Fruit fly (Drosophila melanogaster): ENCODE data around the gene Acbp1.

Acbp1 gene

DNA sequence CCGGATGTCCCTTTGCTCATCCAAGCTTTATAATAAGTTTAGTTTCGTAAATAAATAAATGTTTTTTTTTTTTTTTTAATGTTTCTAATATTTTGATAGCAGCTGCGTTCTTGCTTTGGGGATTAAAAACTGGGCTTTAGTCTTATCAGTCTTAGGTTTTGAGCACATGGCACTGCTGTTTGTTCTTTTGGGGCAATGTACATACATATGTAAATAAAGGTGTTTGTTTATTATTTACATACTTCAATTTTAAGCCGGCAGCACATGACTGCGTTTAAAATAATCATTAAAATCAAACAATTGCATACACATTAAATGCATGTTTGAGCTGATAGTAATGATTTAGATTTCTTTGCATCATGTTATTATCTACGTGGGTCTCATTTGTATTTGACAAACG, 2.0 kb upstream of the Acbp1 start (continued):
- TF ChIP-seq CG9215 (GFP tag; IDR thresholded peaks at IDR 0.05): no peak
- TF ChIP-seq CG3847 (GFP tag; IDR thresholded peaks at IDR 0.05): no peak
- no peak for TF ChIP-seq CG11085 (GFP tag; IDR thresholded peaks at IDR 0.05)
- TF ChIP-seq CG9876 (GFP tag; optimal IDR thresholded peaks at IDR 0.05): peak; percentile 34
- peak; percentile 81 for TF ChIP-seq Hmr (GFP tag; optimal IDR thresholded peaks at IDR 0.05)
- TF ChIP-seq Atf-2 (GFP tag; optimal IDR thresholded peaks at IDR 0.05): peak; percentile 65
- TF ChIP-seq Poxn (GFP tag; IDR thresholded peaks at IDR 0.05): no peak
- TF ChIP-seq CG31388 (GFP tag; optimal IDR thresholded peaks at IDR 0.05): peak; percentile 7
- 0 out of 2 replicates have a peak, but pooled peaks have one; percentile 7 for TF ChIP-seq peb (GFP tag; IDR thresholded peaks at IDR 0.05)
- peak; percentile 53 for TF ChIP-seq schlank (tag; optimal IDR thresholded peaks at IDR 0.05)
- peak; percentile 92 for TF ChIP-seq CG15696 (tag; optimal IDR thresholded peaks at IDR 0.05)
- TF ChIP-seq HmgD (GFP tag; optimal IDR thresholded peaks at IDR 0.05): no peak
- peak; percentile 90 for TF ChIP-seq CG1233 (GFP tag; optimal IDR thresholded peaks at IDR 0.05)
- TF ChIP-seq CG10366 (GFP tag; IDR thresholded peaks at IDR 0.05): no peak; the same call in 1 of the 2 replicates
- TF ChIP-seq CG9817 (tag; optimal IDR thresholded peaks at IDR 0.05): peak; percentile 34
- no peak for TF ChIP-seq Taf1 (GFP tag; IDR thresholded peaks at IDR 0.05)
- TF ChIP-seq CG17912 (GFP tag; optimal IDR thresholded peaks at IDR 0.05): peak; percentile 87
- peak; percentile 87 for TF ChIP-seq oc (tag; optimal IDR thresholded peaks at IDR 0.05)
- no peak for TF ChIP-seq mam (GFP tag; optimal IDR thresholded peaks at IDR 0.05)
- no peak for TF ChIP-seq NFAT (GFP tag; IDR thresholded peaks at IDR 0.05)
- peak; percentile 87 for TF ChIP-seq CG31441 (GFP tag; IDR thresholded peaks at IDR 0.05)
- peak; percentile 45 for TF ChIP-seq Hsf (GFP tag; optimal IDR thresholded peaks at IDR 0.05)
- TF ChIP-seq Stat92E (GFP tag; optimal IDR thresholded peaks at IDR 0.05): peak in 1 of 3 experiments; percentile 33
- peak; percentile 53 for TF ChIP-seq tin (GFP tag; optimal IDR thresholded peaks at IDR 0.05)
- no peak for TF ChIP-seq Hand (GFP tag; optimal IDR thresholded peaks at IDR 0.05)
- TF ChIP-seq maf-S (GFP tag; optimal IDR thresholded peaks at IDR 0.05): peak; percentile 63
- no peak for TF ChIP-seq hkb (optimal IDR thresholded peaks at IDR 0.05)
- TF ChIP-seq hkb (GFP tag; IDR thresholded peaks at IDR 0.05): peak; percentile 87
- TF ChIP-seq CG10209 (GFP tag; optimal IDR thresholded peaks at IDR 0.05): peak; percentile 89
- TF ChIP-seq MTF-1 (GFP tag; optimal IDR thresholded peaks at IDR 0.05; ENCODE audit: borderline replicate concordance): peak; percentile 95
- TF ChIP-seq CG5180 (GFP tag; optimal IDR thresholded peaks at IDR 0.05): peak; percentile 75
- TF ChIP-seq Dll (GFP tag; IDR thresholded peaks at IDR 0.05; ENCODE audit: partially characterized antibody): no peak
- TF ChIP-seq CG3995 (GFP tag; optimal IDR thresholded peaks at IDR 0.05): no peak
- TF ChIP-seq CG7556 (GFP tag; optimal IDR thresholded peaks at IDR 0.05): peak; percentile 82
- TF ChIP-seq Trl (optimal IDR thresholded peaks at IDR 0.05): no peak
- TF ChIP-seq Trl (GFP tag; optimal IDR thresholded peaks at IDR 0.05): peak; percentile 80
- peak; percentile 50 for TF ChIP-seq sima (GFP tag; optimal IDR thresholded peaks at IDR 0.05)
- peak; percentile 17 for TF ChIP-seq CG2120 (GFP tag; optimal IDR thresholded peaks at IDR 0.05)
- peak; percentile 25 for TF ChIP-seq CG7786 (GFP tag; optimal IDR thresholded peaks at IDR 0.05)
- TF ChIP-seq bab2 (GFP tag; optimal IDR thresholded peaks at IDR 0.05): peak; percentile 83
- TF ChIP-seq CG33557 (GFP tag; optimal IDR thresholded peaks at IDR 0.05): peak; percentile 93
- TF ChIP-seq Hr51 (GFP tag; optimal IDR thresholded peaks at IDR 0.05): peak; percentile 36 to 49
- TF ChIP-seq Gug (GFP tag; IDR thresholded peaks at IDR 0.05): no peak; the same call in 3 of the 4 replicates
- peak; percentile 79; the same call in 2 of the 3 replicates for TF ChIP-seq so (GFP tag; IDR thresholded peaks at IDR 0.05)
- TF ChIP-seq Awh (GFP tag; IDR thresholded peaks at IDR 0.05): peak; percentile 94
- peak; percentile 73 for TF ChIP-seq CG12659 (GFP tag; optimal IDR thresholded peaks at IDR 0.05)
- no peak for TF ChIP-seq Aef1 (GFP tag; IDR thresholded peaks at IDR 0.05)
- TF ChIP-seq CG6654 (GFP tag; optimal IDR thresholded peaks at IDR 0.05): no peak
- peak; percentile 50; the same call in 1 of the 2 replicates for TF ChIP-seq HLH3B (GFP tag; IDR thresholded peaks at IDR 0.05)
- TF ChIP-seq CG7928 (GFP tag; optimal IDR thresholded peaks at IDR 0.05): no peak
- TF ChIP-seq lola (GFP tag; optimal IDR thresholded peaks at IDR 0.05): peak in 1 of 3 experiments; percentile 78

Data from whole organism, embryonic.